Worm (Caenorhabditis elegans) whole organism, L3 larva: ENCODE measurements around the gene Y73B6BL.289.
"Not testable (repeated sequence)": the region's sequence is repeated elsewhere in the genome, so short reads cannot be mapped to it uniquely, and the experiment has no call there.

ENCODE experiments used
- aly-2 ChIP-seq: fragments of 150-350 bp; optimal IDR thresholded peaks from 2 replicates; lab custom pipeline; 2014; ENCODE audit warnings: missing biosample characterization, missing genetic modification characterization
- ama-1 ChIP-seq: fragments of 150-350 bp; optimal IDR thresholded peaks from 2 replicates; lab custom pipeline; 2018
- elt-1 ChIP-seq: fragments of 150-350 bp; optimal IDR thresholded peaks from 2 replicates; lab custom pipeline; 2014; ENCODE audit warnings: missing biosample characterization, missing genetic modification characterization
- jun-1 ChIP-seq: fragments of 150-350 bp; optimal IDR thresholded peaks from 2 replicates; lab custom pipeline; 2014; ENCODE audit warnings: missing biosample characterization, missing genetic modification reagents, missing genetic modification characterization
- nhr-12 ChIP-seq: fragments of 150-350 bp; optimal IDR thresholded peaks from 2 replicates; lab custom pipeline; 2014; ENCODE audit warnings: missing biosample characterization, missing genetic modification characterization
- nhr-77 ChIP-seq: fragments of 150-350 bp; optimal IDR thresholded peaks from 2 replicates; lab custom pipeline; 2014; ENCODE audit warnings: missing biosample characterization, missing genetic modification characterization
- ztf-11 ChIP-seq: fragments of 150-350 bp; optimal IDR thresholded peaks from 2 replicates; lab custom pipeline; 2014; ENCODE audit warnings: missing biosample characterization, missing genetic modification characterization
- ztf-4 ChIP-seq: fragments of 150-350 bp; optimal IDR thresholded peaks from 2 replicates; lab custom pipeline; 2014; ENCODE audit warnings: missing biosample characterization, missing genetic modification characterization

DNA sequence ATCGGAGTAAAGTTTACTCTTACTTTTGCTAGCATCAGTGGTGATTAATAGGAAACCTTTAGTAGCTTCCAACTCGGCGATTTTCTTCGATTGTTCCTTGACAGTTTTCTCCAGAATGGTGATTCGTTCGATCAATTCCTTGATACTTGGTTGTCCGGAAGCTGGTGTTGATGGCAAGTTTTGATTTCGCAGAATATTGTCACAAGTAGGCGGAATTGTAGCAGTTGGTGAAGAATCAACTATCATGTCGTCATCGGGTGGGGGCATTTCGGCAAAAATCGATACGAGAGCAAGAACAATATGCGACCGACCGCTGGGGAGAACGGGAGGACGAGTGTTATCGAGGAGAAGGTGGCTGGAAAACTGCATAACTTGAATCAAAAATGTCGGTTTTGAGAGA is at the start of gene Y73B6BL.289:
- not testable (repeated sequence) for TF ChIP-seq ama-1; nhr-12 (tag; lab: Kevin White, UChicago); jun-1 (tag; lab: Kevin White, UChicago); elt-1 (tag; lab: Kevin White, UChicago); ztf-4 (tag; lab: Kevin White, UChicago); ztf-11 (tag; lab: Kevin White, UChicago); nhr-77 (tag; lab: Kevin White, UChicago); aly-2 (tag; lab: Kevin White, UChicago)
